Fruit fly (Drosophila melanogaster) whole organism, embryonic: ENCODE results near the gene CG9682.

Experiments used
- Ada2b ChIP-seq: fragments of 200-800 bp; sonication (Bioruptor generic); IDR thresholded peaks from 2 replicates; pipeline ENCODE4 v1.3.6; 2022; ENCODE audit warnings: missing biosample characterization, missing genetic modification characterization
- B-H2 ChIP-seq: fragments of 200-800 bp; sonication (Bioruptor generic); optimal IDR thresholded peaks from 2 replicates; lab custom pipeline; 2018; ENCODE audit warnings: missing biosample characterization, mild to moderate bottlenecking, missing genetic modification characterization
- Bgb ChIP-seq: fragments of 200-800 bp; sonication (Bioruptor generic); IDR thresholded peaks from 2 replicates; pipeline ENCODE4 v1.3.6; 2022; ENCODE audit warnings: missing biosample characterization, missing genetic modification characterization; ENCODE audit not compliant: partially characterized antibody
- CG1024 ChIP-seq: fragments of 200-800 bp; sonication (Bioruptor generic); IDR thresholded peaks from 2 replicates; pipeline ENCODE4 v1.3.6; 2022; ENCODE audit warnings: missing biosample characterization, missing genetic modification characterization
- CG10366 ChIP-seq: fragments of 200-800 bp; sonication (Bioruptor generic); IDR thresholded peaks from 2 replicates; pipeline ENCODE4 v1.3.6; 2022; ENCODE audit warnings: missing biosample characterization, missing genetic modification characterization
- CG11093 ChIP-seq: fragments of 200-800 bp; sonication (Bioruptor generic); IDR thresholded peaks from 3 replicates; pipeline ENCODE4 v1.3.6; 2022; ENCODE audit warnings: missing biosample characterization, missing genetic modification characterization
- CG11696 ChIP-seq: fragments of 200-800 bp; sonication (Bioruptor generic); IDR thresholded peaks from 2 replicates; pipeline ENCODE4 v1.3.6; 2022; ENCODE audit warnings: missing biosample characterization, missing genetic modification characterization
- CG12219 ChIP-seq: fragments of 200-800 bp; sonication (Bioruptor generic); optimal IDR thresholded peaks from 3 replicates; lab custom pipeline; 2018; ENCODE audit warnings: missing biosample characterization, mild to moderate bottlenecking, missing genetic modification characterization
- CG3281 ChIP-seq: fragments of 200-800 bp; sonication (Bioruptor generic); optimal IDR thresholded peaks from 3 replicates; lab custom pipeline; 2017; ENCODE audit warnings: missing biosample characterization, mild to moderate bottlenecking, missing genetic modification characterization
- CG3847 ChIP-seq: fragments of 200-800 bp; sonication (Bioruptor generic); IDR thresholded peaks from 2 replicates; pipeline ENCODE4 v1.3.6; 2022; ENCODE audit warnings: missing biosample characterization, missing genetic modification characterization
- CG6813 ChIP-seq: fragments of 200-800 bp; sonication (Bioruptor generic); optimal IDR thresholded peaks from 2 replicates; lab custom pipeline; 2017; ENCODE audit warnings: missing biosample characterization, missing genetic modification characterization, mild to moderate bottlenecking, moderate library complexity, missing genetic modification reagents
- CG7556 ChIP-seq: fragments of 200-800 bp; sonication (Bioruptor generic); optimal IDR thresholded peaks from 2 replicates; lab custom pipeline; 2017; ENCODE audit warnings: missing biosample characterization, mild to moderate bottlenecking, missing genetic modification characterization
- CG9215 ChIP-seq: fragments of 200-800 bp; sonication (Bioruptor generic); IDR thresholded peaks from 2 replicates; pipeline ENCODE4 v1.3.6; 2022; ENCODE audit warnings: missing biosample characterization, missing genetic modification characterization
- CG9609 ChIP-seq: fragments of 200-800 bp; sonication (Bioruptor generic); optimal IDR thresholded peaks from 3 replicates; lab custom pipeline; 2016; ENCODE audit warnings: missing biosample characterization, missing genetic modification characterization
- CG9797 ChIP-seq: fragments of 200-800 bp; sonication (Bioruptor generic); optimal IDR thresholded peaks from 3 replicates; lab custom pipeline; 2018; ENCODE audit warnings: missing biosample characterization, mild to moderate bottlenecking, missing genetic modification characterization
- CG9817 ChIP-seq: fragments of 200-800 bp; sonication (Bioruptor generic); optimal IDR thresholded peaks from 2 replicates; lab custom pipeline; 2018; ENCODE audit warnings: missing biosample characterization, mild to moderate bottlenecking, missing genetic modification characterization, moderate library complexity
- CG9876 ChIP-seq: fragments of 200-800 bp; sonication (Bioruptor generic); optimal IDR thresholded peaks from 2 replicates; lab custom pipeline; 2016; ENCODE audit warnings: missing biosample characterization, missing genetic modification characterization
- CHES-1-like ChIP-seq: fragments of 200-800 bp; sonication (Bioruptor generic); optimal IDR thresholded peaks from 2 replicates; lab custom pipeline; 2016; ENCODE audit warnings: missing biosample characterization, missing genetic modification characterization
- CoRest ChIP-seq: fragments of 200-800 bp; sonication (Bioruptor generic); optimal IDR thresholded peaks from 3 replicates; lab custom pipeline; 2018; ENCODE audit warnings: missing biosample characterization, mild to moderate bottlenecking, missing genetic modification characterization, moderate library complexity
- Dip3 ChIP-seq: fragments of 200-800 bp; sonication (Bioruptor generic); optimal IDR thresholded peaks from 3 replicates; lab custom pipeline; 2016; ENCODE audit warnings: missing biosample characterization, missing genetic modification characterization
- Ets65A ChIP-seq: fragments of 200-800 bp; sonication (Bioruptor generic); peaks from one replicate; lab custom pipeline; 2016; ENCODE audit warnings: missing biosample characterization, missing genetic modification characterization
- Gsc ChIP-seq: fragments of 200-800 bp; sonication (Bioruptor generic); IDR thresholded peaks from 2 replicates; pipeline ENCODE4 v1.3.6; 2022; ENCODE audit warnings: missing biosample characterization, missing genetic modification characterization
- Hand ChIP-seq: fragments of 200-800 bp; sonication (Bioruptor generic); optimal IDR thresholded peaks from 2 replicates; lab custom pipeline; 2017; ENCODE audit warnings: mild to moderate bottlenecking, missing biosample characterization, missing genetic modification reagents, missing genetic modification characterization
- Mes4 ChIP-seq: fragments of 200-800 bp; sonication (Bioruptor generic); optimal IDR thresholded peaks from 2 replicates; lab custom pipeline; 2016; ENCODE audit warnings: missing biosample characterization, missing genetic modification characterization
- NK7.1 ChIP-seq: fragments of 200-800 bp; sonication (Bioruptor generic); optimal IDR thresholded peaks from 3 replicates; lab custom pipeline; 2016; ENCODE audit warnings: missing biosample characterization, missing genetic modification characterization
- cad ChIP-seq: fragments of >200 bp; optimal IDR thresholded peaks from 2 replicates; lab custom pipeline; 2017; ENCODE audit warnings: missing biosample characterization, missing genetic modification characterization
- crol ChIP-seq: fragments of 200-800 bp; sonication (Bioruptor generic); IDR thresholded peaks from 2 replicates; pipeline ENCODE4 v1.3.6; 2022; ENCODE audit warnings: missing biosample characterization, missing genetic modification characterization
- cwo ChIP-seq: fragments of 200-800 bp; sonication (Bioruptor generic); optimal IDR thresholded peaks from 3 replicates; lab custom pipeline; 2017; ENCODE audit warnings: missing biosample characterization, missing genetic modification characterization, mild to moderate bottlenecking, moderate library complexity, missing genetic modification reagents
- dm ChIP-seq: fragments of 200-800 bp; sonication (Bioruptor generic); optimal IDR thresholded peaks from 3 replicates; lab custom pipeline; 2016; ENCODE audit warnings: missing biosample characterization, missing genetic modification characterization
- dysf ChIP-seq: fragments of 200-800 bp; sonication (Bioruptor generic); IDR thresholded peaks from 3 replicates; pipeline ENCODE4 v1.3.6; 2022; ENCODE audit warnings: missing biosample characterization, missing genetic modification characterization
- emc ChIP-seq: fragments of 200-800 bp; sonication (Bioruptor generic); optimal IDR thresholded peaks from 2 replicates; lab custom pipeline; 2016; ENCODE audit warnings: missing biosample characterization, missing genetic modification characterization
- esg ChIP-seq: fragments of 200-800 bp; sonication (Bioruptor generic); conservative IDR thresholded peaks from 2 replicates; pipeline ENCODE4 v1.3.6; 2022; ENCODE audit warnings: missing biosample characterization, missing genetic modification characterization
- grn ChIP-seq: fragments of 200-800 bp; sonication (Bioruptor generic); optimal IDR thresholded peaks from 3 replicates; lab custom pipeline; 2017; ENCODE audit warnings: missing biosample characterization, missing genetic modification characterization
- gt ChIP-seq: fragments of 200-800 bp; sonication (Bioruptor generic); IDR thresholded peaks from 2 replicates; pipeline ENCODE4 v1.3.6; 2022; ENCODE audit warnings: missing biosample characterization, missing genetic modification characterization
- ham ChIP-seq: fragments of 200-800 bp; sonication (Bioruptor generic); IDR thresholded peaks from 2 replicates; pipeline ENCODE4 v1.3.6; 2022; ENCODE audit warnings: missing biosample characterization, missing genetic modification characterization
- hth ChIP-seq: fragments of >200 bp; optimal IDR thresholded peaks from 2 replicates; lab custom pipeline; 2017; ENCODE audit warnings: inconsistent platforms
- jigr1 ChIP-seq: fragments of 200-800 bp; sonication (Bioruptor generic); IDR thresholded peaks from 3 replicates; pipeline ENCODE4 v1.3.6; 2022; ENCODE audit warnings: missing biosample characterization, missing genetic modification characterization
- jing ChIP-seq: fragments of 200-800 bp; sonication (Bioruptor generic); optimal IDR thresholded peaks from 2 replicates; lab custom pipeline; 2018; ENCODE audit warnings: missing biosample characterization, mild to moderate bottlenecking, missing genetic modification characterization
- jumu ChIP-seq: fragments of 200-800 bp; sonication (Bioruptor generic); optimal IDR thresholded peaks from 3 replicates; lab custom pipeline; 2016; ENCODE audit warnings: missing biosample characterization, missing genetic modification characterization
- nmo ChIP-seq: fragments of 200-800 bp; sonication (Bioruptor generic); optimal IDR thresholded peaks from 2 replicates; lab custom pipeline; 2018; ENCODE audit warnings: missing biosample characterization, mild to moderate bottlenecking, missing genetic modification characterization, moderate library complexity
- pzg ChIP-seq: fragments of 200-800 bp; sonication (Bioruptor generic); optimal IDR thresholded peaks from 3 replicates; lab custom pipeline; 2018; ENCODE audit warnings: missing biosample characterization, mild to moderate bottlenecking, missing genetic modification characterization, moderate library complexity
- repo ChIP-seq: fragments of 200-800 bp; sonication (Bioruptor generic); optimal IDR thresholded peaks from 2 replicates; lab custom pipeline; 2016; ENCODE audit warnings: missing biosample characterization, missing genetic modification characterization
- schlank ChIP-seq: fragments of 200-800 bp; sonication (Bioruptor generic); optimal IDR thresholded peaks from 2 replicates; lab custom pipeline; 2018; ENCODE audit warnings: missing biosample characterization, mild to moderate bottlenecking, missing genetic modification characterization
- sens-2 ChIP-seq: fragments of 200-800 bp; sonication (Bioruptor generic); IDR thresholded peaks from 2 replicates; pipeline ENCODE4 v1.3.6; 2022; ENCODE audit warnings: missing biosample characterization, missing genetic modification characterization
- shn ChIP-seq: fragments of 200-800 bp; sonication (Bioruptor generic); optimal IDR thresholded peaks from 3 replicates; lab custom pipeline; 2016; ENCODE audit warnings: missing biosample characterization, missing genetic modification characterization
- slp2 ChIP-seq: fragments of 200-800 bp; sonication (Bioruptor generic); optimal IDR thresholded peaks from 2 replicates; lab custom pipeline; 2016; ENCODE audit warnings: missing biosample characterization, missing genetic modification characterization
- sna ChIP-seq: fragments of 200-800 bp; sonication (Bioruptor generic); IDR thresholded peaks from 2 replicates; pipeline ENCODE4 v1.3.6; 2022; ENCODE audit warnings: missing biosample characterization, missing genetic modification characterization; ENCODE audit not compliant: partially characterized antibody
- stc ChIP-seq: fragments of 200-800 bp; sonication (Bioruptor generic); IDR thresholded peaks from 2 replicates; pipeline ENCODE4 v1.3.6; 2022; ENCODE audit warnings: missing biosample characterization, missing genetic modification characterization
- sug ChIP-seq: fragments of 200-800 bp; optimal IDR thresholded peaks from 2 replicates; lab custom pipeline; 2019; ENCODE audit warnings: missing biosample characterization, mild to moderate bottlenecking, missing genetic modification characterization, moderate library complexity
- tio ChIP-seq: fragments of 200-800 bp; sonication (Bioruptor generic); optimal IDR thresholded peaks from 2 replicates; lab custom pipeline; 2017; ENCODE audit warnings: missing biosample characterization, missing genetic modification characterization, inconsistent platforms
- wek ChIP-seq: fragments of 200-800 bp; sonication (Bioruptor generic); optimal IDR thresholded peaks from 3 replicates; lab custom pipeline; 2018; ENCODE audit warnings: missing biosample characterization, mild to moderate bottlenecking, missing genetic modification characterization, moderate library complexity

Gene CG9682

DNA sequence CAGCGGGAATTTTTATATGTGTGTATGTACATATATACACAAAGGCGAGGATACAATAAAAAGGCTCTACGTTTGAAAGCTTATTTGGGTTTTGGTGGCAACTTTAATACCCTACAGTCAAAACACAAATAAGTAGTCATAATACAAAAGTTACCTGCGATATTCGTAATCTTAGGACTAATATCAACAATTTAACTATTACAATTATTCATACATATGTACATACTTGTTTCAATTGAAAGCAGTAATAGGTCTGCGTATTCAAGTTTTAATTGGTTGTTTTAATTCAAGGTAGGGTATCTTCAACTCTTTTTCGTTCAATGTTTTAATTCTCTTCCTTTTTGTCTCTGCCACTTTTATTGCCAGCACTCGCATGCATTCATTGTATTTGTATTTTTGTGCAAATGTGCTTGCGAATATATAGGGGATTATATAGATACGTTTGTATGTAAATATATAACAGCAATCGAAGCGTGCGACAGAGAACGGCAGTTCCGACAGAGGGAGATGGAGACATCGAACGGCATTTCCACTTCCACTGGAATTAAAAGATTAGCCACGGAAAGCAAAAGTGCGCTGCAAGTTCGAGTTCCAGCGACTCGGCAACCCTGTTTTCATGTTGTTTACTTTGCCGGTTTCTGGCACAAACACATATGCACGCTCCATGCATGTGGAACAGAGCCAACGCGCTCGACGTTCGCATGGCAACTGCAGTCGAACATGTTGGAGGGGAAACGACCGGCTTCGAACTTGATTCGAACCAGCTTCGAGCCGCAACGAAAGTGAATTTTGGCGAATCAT lies 26.0 kb downstream of the CG9682 start:
- TF ChIP-seq CG9876 (no peak), jigr1 (GFP tag; lab: Robert Waterston, UW) (no peak), cad (GFP tag; lab: Kevin White, UChicago) (no peak), repo (GFP tag; lab: Kevin White, UChicago) (peak; percentile 7), Hand (GFP tag; lab: Kevin White, UChicago) (no peak), NK7.1 (GFP tag; lab: Kevin White, UChicago) (no peak), CG11093 (GFP tag; lab: Robert Waterston, UW) (no peak; the same call in 2 of the 3 replicates), CG12219 (GFP tag; lab: Kevin White, UChicago) (peak; percentile 36), cwo (GFP tag; lab: Kevin White, UChicago) (no peak), CG3281 (peak; percentile 27), CG9215 (no peak), CG10366 (GFP tag; lab: Robert Waterston, UW) (peak; percentile 58), shn (GFP tag; lab: Kevin White, UChicago) (peak; percentile 32), Bgb (GFP tag; lab: Robert Waterston, UW) (no peak), sna (GFP tag; lab: Robert Waterston, UW) (peak; percentile 56), hth (no peak), CG9797 (GFP tag; lab: Kevin White, UChicago) (no peak), grn (GFP tag; lab: Kevin White, UChicago) (no peak), sens-2 (GFP tag; lab: Robert Waterston, UW) (peak; percentile 44; the same call in 1 of the 2 replicates), CG3847 (GFP tag; lab: Robert Waterston, UW) (peak; percentile 38), wek (peak; percentile 33), dm (GFP tag; lab: Kevin White, UChicago) (no peak), nmo (GFP tag; lab: Kevin White, UChicago) (peak; percentile 24), Ets65A (peak; percentile 35), CG6813 (GFP tag; lab: Kevin White, UChicago) (peak; percentile 41), CG9609 (GFP tag; lab: Kevin White, UChicago) (peak; percentile 39), jumu (no peak), pzg (GFP tag; lab: Kevin White, UChicago) (no peak), CG9817 (tag; lab: Kevin White, UChicago) (peak; percentile 27), crol (GFP tag; lab: Robert Waterston, UW) (no peak), esg (GFP tag; lab: Robert Waterston, UW) (no peak), gt (GFP tag; lab: Robert Waterston, UW) (no peak), CHES-1-like (GFP tag; lab: Kevin White, UChicago) (peak; percentile 47), sug (tag; lab: Kevin White, UChicago) (peak; percentile 12), CG1024 (GFP tag; lab: Robert Waterston, UW) (no peak), Mes4 (GFP tag; lab: Kevin White, UChicago) (peak; percentile 22), CoRest (tag; lab: Kevin White, UChicago) (peak; percentile 37), tio (GFP tag; lab: Kevin White, UChicago) (peak; percentile 14), dysf (GFP tag; lab: Robert Waterston, UW) (peak; percentile 38; the same call in 1 of the 3 replicates), schlank (tag; lab: Kevin White, UChicago) (no peak), Gsc (GFP tag; lab: Robert Waterston, UW) (no peak), stc (0 out of 2 replicates have a peak, but pooled peaks have one; percentile 39), Dip3 (GFP tag; lab: Kevin White, UChicago) (no peak), emc (GFP tag; lab: Kevin White, UChicago) (no peak), CG7556 (GFP tag; lab: Kevin White, UChicago) (no peak), Ada2b (0 out of 2 replicates have a peak, but pooled peaks have one; percentile 43), slp2 (GFP tag; lab: Kevin White, UChicago) (peak; percentile 56), B-H2 (GFP tag; lab: Kevin White, UChicago) (no peak), ham (GFP tag; lab: Robert Waterston, UW) (no peak), jing (GFP tag; lab: Kevin White, UChicago) (peak; percentile 50), CG11696 (GFP tag; lab: Robert Waterston, UW) (no peak)
